Fruit fly (Drosophila melanogaster) whole organism, prepupa: Measurements from ENCODE around the gene ZnT35C.

ENCODE experiments used
- Blimp-1 ChIP-seq: fragments of 200-800 bp; sonication (Bioruptor generic); optimal IDR thresholded peaks from 3 replicates; lab custom pipeline; 2017; ENCODE audit warnings: missing biosample characterization, missing genetic modification characterization, mild to moderate bottlenecking, moderate library complexity, missing genetic modification reagents
- CG10669 ChIP-seq: fragments of 200-800 bp; sonication (Bioruptor generic); optimal IDR thresholded peaks from 3 replicates; lab custom pipeline; 2018; ENCODE audit warnings: missing biosample characterization, mild to moderate bottlenecking, missing genetic modification characterization, moderate library complexity
- CG34406 ChIP-seq: fragments of 200-800 bp; sonication (Bioruptor generic); optimal IDR thresholded peaks from 3 replicates; lab custom pipeline; 2016; ENCODE audit warnings: missing biosample characterization, missing genetic modification characterization
- Eip78C ChIP-seq: fragments of 200-800 bp; sonication (Bioruptor generic); peaks from one replicate; lab custom pipeline; 2016; ENCODE audit warnings: missing biosample characterization, missing genetic modification characterization
- Lpt ChIP-seq: fragments of 200-800 bp; sonication (Bioruptor generic); optimal IDR thresholded peaks from 3 replicates; lab custom pipeline; 2016; ENCODE audit warnings: missing biosample characterization, missing genetic modification characterization
- Sox102F ChIP-seq: fragments of 200-800 bp; sonication (Bioruptor generic); optimal IDR thresholded peaks from 2 replicates; lab custom pipeline; 2016; ENCODE audit warnings: missing biosample characterization, mild to moderate bottlenecking, missing genetic modification characterization
- acj6 ChIP-seq: fragments of 200-800 bp; sonication (Bioruptor generic); optimal IDR thresholded peaks from 3 replicates; lab custom pipeline; 2016; ENCODE audit warnings: missing biosample characterization, missing genetic modification characterization

- TF ChIP-seq Sox102F (peak; percentile 1), CG34406 (GFP tag; lab: Kevin White, UChicago) (no peak), Eip78C (peak; percentile 70), acj6 (peak; percentile 42), Lpt (GFP tag; lab: Kevin White, UChicago) (no peak), CG10669 (peak; percentile 22), Blimp-1 (no peak)
Measured at dm6 chr2L:15273521-15274123, 26.1 kb upstream of the ZnT35C start.
